Worm (Caenorhabditis elegans): ENCODE measurements around the gene mnk-1.

Gene mnk-1

ce11 chrII:10502491-10503063, 52.3 kb downstream of the mnk-1 start, which contains the start of gene myrf-1:
Gene myrf-1 (minus strand): TSS chrII:10502541.
- TF ChIP-seq swsn-7 (tag; optimal IDR thresholded peaks at IDR 0.05) = peak; percentile 89
- TF ChIP-seq elt-2 (tag; optimal IDR thresholded peaks at IDR 0.05) = peak; percentile 66
- no peak for TF ChIP-seq zag-1 (tag; optimal IDR thresholded peaks at IDR 0.05)
- peak; percentile 13 for TF ChIP-seq F16B12.6 (tag; optimal IDR thresholded peaks at IDR 0.05)
- TF ChIP-seq sox-4 (tag; optimal IDR thresholded peaks at IDR 0.05) = peak; percentile 54
- TF ChIP-seq C34B4.2 (tag; optimal IDR thresholded peaks at IDR 0.05) = no peak
- TF ChIP-seq ceh-88 (GFP tag; IDR thresholded peaks at IDR 0.05) = no peak
- TF ChIP-seq mdl-1 (tag; optimal IDR thresholded peaks at IDR 0.05) = peak in 1 of 2 experiments; percentile 83
- TF ChIP-seq nhr-76 (tag; optimal IDR thresholded peaks at IDR 0.05) = no peak
- peak; percentile 72 to 79 for TF ChIP-seq efl-1 (optimal IDR thresholded peaks at IDR 0.05)
- peak; percentile 55 to 91 for TF ChIP-seq efl-1 (GFP tag; optimal IDR thresholded peaks at IDR 0.05 in 1 of 2)
- no peak for TF ChIP-seq alr-1 (tag; optimal IDR thresholded peaks at IDR 0.05; ENCODE audit: borderline replicate concordance)
- TF ChIP-seq nhr-28 (tag; optimal IDR thresholded peaks at IDR 0.05) = no peak
- no peak for TF ChIP-seq lin-39 (tag; optimal IDR thresholded peaks at IDR 0.05)
- TF ChIP-seq nhr-90 (tag; optimal IDR thresholded peaks at IDR 0.05; ENCODE audit: poor library complexity) = peak; percentile 73
- no peak for TF ChIP-seq nhr-12 (tag; optimal IDR thresholded peaks at IDR 0.05)
- peak; percentile 53 to 59 for TF ChIP-seq lin-35 (GFP tag; optimal IDR thresholded peaks at IDR 0.05)
- no peak for TF ChIP-seq sptf-1 (tag; optimal IDR thresholded peaks at IDR 0.05)
- TF ChIP-seq nhr-71 (tag; optimal IDR thresholded peaks at IDR 0.05) = peak; percentile 91
- peak; percentile 99 for TF ChIP-seq nhr-85 (tag)
- peak; percentile 77 for TF ChIP-seq dsc-1 (tag; optimal IDR thresholded peaks at IDR 0.05)
- peak in 2 of 3 experiments; percentile 37 to 55 for TF ChIP-seq dpl-1 (GFP tag; optimal IDR thresholded peaks at IDR 0.05)
- TF ChIP-seq mep-1 (tag; optimal IDR thresholded peaks at IDR 0.05) = peak; percentile 73
- peak; percentile 85 for TF ChIP-seq nhr-20 (tag; optimal IDR thresholded peaks at IDR 0.05)
- no peak for TF ChIP-seq vab-15 (tag; optimal IDR thresholded peaks at IDR 0.05)
- TF ChIP-seq lir-3 (tag; optimal IDR thresholded peaks at IDR 0.05; ENCODE audit: poor library complexity) = peak; percentile 58
- TF ChIP-seq nhr-237 (tag; optimal IDR thresholded peaks at IDR 0.05) = peak; percentile 51
- TF ChIP-seq snu-23 (GFP tag; optimal IDR thresholded peaks at IDR 0.05) = peak; percentile 88
- peak; percentile 92 for TF ChIP-seq jun-1 (tag; optimal IDR thresholded peaks at IDR 0.05)
- no peak for TF ChIP-seq ceh-90 (tag; optimal IDR thresholded peaks at IDR 0.05)
- peak; percentile 77 for TF ChIP-seq skn-1 (tag; optimal IDR thresholded peaks at IDR 0.05)
- peak; percentile 49 to 91 (median 53) for TF ChIP-seq ceh-82 (tag; optimal IDR thresholded peaks at IDR 0.05)
- TF ChIP-seq ama-1 (optimal IDR thresholded peaks at IDR 0.05) = no peak
- no peak for TF ChIP-seq ces-1 (GFP tag; optimal IDR thresholded peaks at IDR 0.05)
- TF ChIP-seq unc-130 (tag; optimal IDR thresholded peaks at IDR 0.05) = peak; percentile 70
- no peak for TF ChIP-seq tlp-1 (tag; optimal IDR thresholded peaks at IDR 0.05)
- peak; percentile 66 for TF ChIP-seq fkh-10 (GFP tag; optimal IDR thresholded peaks at IDR 0.05)
- no peak for TF ChIP-seq unc-62 (GFP tag; optimal IDR thresholded peaks at IDR 0.05)
- TF ChIP-seq elt-3 (tag; optimal IDR thresholded peaks at IDR 0.05) = peak in 1 of 6 experiments; percentile 9
- peak; percentile 10 for TF ChIP-seq mef-2 (tag; optimal IDR thresholded peaks at IDR 0.05)
- peak; percentile 73 for TF ChIP-seq unc-86 (tag; optimal IDR thresholded peaks at IDR 0.05)
- TF ChIP-seq lin-14 (GFP tag; optimal IDR thresholded peaks at IDR 0.05) = peak; percentile 97
- peak; percentile 84 for TF ChIP-seq nhr-11 (tag; optimal IDR thresholded peaks at IDR 0.05)
- TF ChIP-seq nhr-19 (GFP tag; conservative IDR thresholded peaks at IDR 0.05) = peak; percentile 80
- no peak for TF ChIP-seq aly-2 (tag; optimal IDR thresholded peaks at IDR 0.05)
- TF ChIP-seq ets-5 (GFP tag; IDR thresholded peaks at IDR 0.05) = no peak
- TF ChIP-seq lin-13 (GFP tag; optimal IDR thresholded peaks at IDR 0.05) = peak; percentile 52
- no peak for TF ChIP-seq sup-37 (GFP tag; optimal IDR thresholded peaks at IDR 0.05)
- no peak for TF ChIP-seq hlh-4 (tag; optimal IDR thresholded peaks at IDR 0.05)
- peak; percentile 65 for TF ChIP-seq C16A3.4 (tag; optimal IDR thresholded peaks at IDR 0.05)
- peak; percentile 73 for TF ChIP-seq blmp-1 (tag; optimal IDR thresholded peaks at IDR 0.05)
- TF ChIP-seq fkh-8 (tag; optimal IDR thresholded peaks at IDR 0.05) = peak; percentile 90
- TF ChIP-seq egl-13 (tag; optimal IDR thresholded peaks at IDR 0.05) = peak; percentile 84
- peak; percentile 21 for TF ChIP-seq aha-1 (tag; optimal IDR thresholded peaks at IDR 0.05)
